Fruit fly (Drosophila melanogaster) whole organism, embryonic: ENCODE results near the gene CG31948.
A peak's percentile ranks its signal among the peaks of the same experiment; 100 is the strongest.

Source experiments
- Adf1 ChIP-seq: fragments of 200-800 bp; sonication (Bioruptor generic); IDR thresholded peaks from 2 replicates; pipeline ENCODE4 v1.3.6; 2022; ENCODE audit warnings: missing biosample characterization, missing genetic modification characterization
- B-H2 ChIP-seq: fragments of 200-800 bp; sonication (Bioruptor generic); optimal IDR thresholded peaks from 2 replicates; lab custom pipeline; 2018; ENCODE audit warnings: missing biosample characterization, mild to moderate bottlenecking, missing genetic modification characterization
- CG10979 ChIP-seq: fragments of 200-800 bp; sonication (Bioruptor generic); optimal IDR thresholded peaks from 2 replicates; lab custom pipeline; 2018; ENCODE audit warnings: missing biosample characterization, mild to moderate bottlenecking, missing genetic modification characterization, moderate library complexity
- CG11456 ChIP-seq: fragments of 200-800 bp; sonication (Bioruptor generic); IDR thresholded peaks from 3 replicates; pipeline ENCODE4 v1.3.6; 2022; ENCODE audit warnings: missing biosample characterization, missing genetic modification characterization
- CG11560 ChIP-seq: fragments of 200-800 bp; sonication (Bioruptor generic); IDR thresholded peaks from 3 replicates; pipeline ENCODE4 v1.3.6; 2022; ENCODE audit warnings: missing biosample characterization, missing genetic modification characterization
- CG16813 ChIP-seq: fragments of 200-800 bp; sonication (Bioruptor generic); IDR thresholded peaks from 3 replicates; pipeline ENCODE4 v1.3.6; 2022; ENCODE audit warnings: missing biosample characterization, missing genetic modification characterization; ENCODE audit not compliant: partially characterized antibody
- CG16815 ChIP-seq: fragments of 200-800 bp; sonication (Bioruptor generic); optimal IDR thresholded peaks from 3 replicates; lab custom pipeline; 2017; ENCODE audit warnings: missing biosample characterization, mild to moderate bottlenecking, missing genetic modification characterization
- CG17361 ChIP-seq: fragments of 200-800 bp; sonication (Bioruptor generic); IDR thresholded peaks from 3 replicates; pipeline ENCODE4 v1.3.6; 2022; ENCODE audit warnings: missing biosample characterization, missing genetic modification characterization
- CG6272 ChIP-seq: fragments of 200-800 bp; sonication (Bioruptor generic); IDR thresholded peaks from 2 replicates; pipeline ENCODE4 v1.3.6; 2022; ENCODE audit warnings: missing biosample characterization, missing genetic modification characterization
- CG7271 ChIP-seq: fragments of 200-800 bp; sonication (Bioruptor generic); optimal IDR thresholded peaks from 2 replicates; lab custom pipeline; 2018; ENCODE audit warnings: missing biosample characterization, mild to moderate bottlenecking, missing genetic modification characterization, moderate library complexity
- CG7556 ChIP-seq: fragments of 200-800 bp; sonication (Bioruptor generic); optimal IDR thresholded peaks from 2 replicates; lab custom pipeline; 2017; ENCODE audit warnings: missing biosample characterization, mild to moderate bottlenecking, missing genetic modification characterization
- CG9727 ChIP-seq: fragments of 200-800 bp; sonication (Bioruptor generic); optimal IDR thresholded peaks from 3 replicates; lab custom pipeline; 2017; ENCODE audit warnings: missing biosample characterization, mild to moderate bottlenecking, missing genetic modification characterization
- CG9797 ChIP-seq: fragments of 200-800 bp; sonication (Bioruptor generic); optimal IDR thresholded peaks from 3 replicates; lab custom pipeline; 2018; ENCODE audit warnings: missing biosample characterization, mild to moderate bottlenecking, missing genetic modification characterization
- CG9817 ChIP-seq: fragments of 200-800 bp; sonication (Bioruptor generic); optimal IDR thresholded peaks from 2 replicates; lab custom pipeline; 2018; ENCODE audit warnings: missing biosample characterization, mild to moderate bottlenecking, missing genetic modification characterization, moderate library complexity
- CkIIα-i1 ChIP-seq: fragments of 200-800 bp; sonication (Bioruptor generic); IDR thresholded peaks from 2 replicates; pipeline ENCODE4 v1.3.6; 2022; ENCODE audit warnings: missing biosample characterization, missing genetic modification characterization
- D19B ChIP-seq: fragments of 200-800 bp; sonication (Bioruptor generic); optimal IDR thresholded peaks from 2 replicates; lab custom pipeline; 2017; ENCODE audit warnings: missing biosample characterization, mild to moderate bottlenecking, missing genetic modification characterization
- Ets97D ChIP-seq: fragments of 200-800 bp; sonication (Bioruptor generic); optimal IDR thresholded peaks from 3 replicates; lab custom pipeline; 2016; ENCODE audit warnings: missing biosample characterization, missing genetic modification characterization
- Fer3 ChIP-seq: fragments of 200-800 bp; sonication (Bioruptor generic); optimal IDR thresholded peaks from 2 replicates; lab custom pipeline; 2018; ENCODE audit warnings: missing biosample characterization, mild to moderate bottlenecking, missing genetic modification characterization, moderate library complexity
- Gug ChIP-seq: fragments of 200-800 bp; sonication (Bioruptor generic); IDR thresholded peaks from 4 replicates; pipeline ENCODE4 v1.3.6; 2022; ENCODE audit warnings: missing biosample characterization, missing genetic modification characterization
- HLH54F ChIP-seq: fragments of 200-800 bp; sonication (Bioruptor generic); optimal IDR thresholded peaks from 3 replicates; lab custom pipeline; 2016; ENCODE audit warnings: missing biosample characterization, missing genetic modification characterization
- Hr51 ChIP-seq, 2 experiments: fragments of 200-800 bp; sonication (Bioruptor generic); optimal IDR thresholded peaks; 2 replicates in 1 of 2; 3 replicates in 1 of 2; lab custom pipeline; 2016 to 2018; ENCODE audit warnings: missing biosample characterization in 2 of 2, missing genetic modification characterization in 2 of 2, mild to moderate bottlenecking in 1 of 2, moderate library complexity in 1 of 2
- Jarid2 ChIP-seq: fragments of 200-800 bp; sonication (Bioruptor generic); optimal IDR thresholded peaks from 3 replicates; lab custom pipeline; 2017; ENCODE audit warnings: mild to moderate bottlenecking, missing biosample characterization, missing genetic modification reagents, missing genetic modification characterization
- Meics ChIP-seq: fragments of 200-800 bp; sonication (Bioruptor generic); optimal IDR thresholded peaks from 2 replicates; lab custom pipeline; 2017; ENCODE audit warnings: missing biosample characterization, mild to moderate bottlenecking, missing genetic modification characterization
- Pdp1 ChIP-seq, 2 experiments: fragments of 200-800 bp; sonication (Bioruptor generic); optimal IDR thresholded peaks; 3 replicates each; lab custom pipeline; 2016; ENCODE audit warnings: missing biosample characterization in 2 of 2, missing genetic modification characterization in 2 of 2, mild to moderate bottlenecking in 1 of 2, moderate library complexity in 1 of 2
- Ptx1 ChIP-seq: fragments of 200-800 bp; sonication (Bioruptor generic); IDR thresholded peaks from 2 replicates; pipeline ENCODE4 v1.3.6; 2022; ENCODE audit warnings: missing biosample characterization, missing genetic modification characterization
- Side ChIP-seq: fragments of 200-800 bp; sonication (Bioruptor generic); optimal IDR thresholded peaks from 2 replicates; lab custom pipeline; 2016; ENCODE audit warnings: missing biosample characterization, missing genetic modification characterization
- Stat92E ChIP-seq, 3 experiments: fragments of >200 bp in 2 of 3; fragments of 200-800 bp in 1 of 3; sonication (Bioruptor generic) in 1 of 3; optimal IDR thresholded peaks; 2 replicates each; lab custom pipeline; 2017 to 2019; ENCODE audit warnings: missing biosample characterization in 3 of 3, missing genetic modification characterization in 3 of 3, mild to moderate bottlenecking in 1 of 3, moderate library complexity in 1 of 3
- TFAM ChIP-seq: fragments of 200-800 bp; sonication (Bioruptor generic); optimal IDR thresholded peaks from 2 replicates; lab custom pipeline; 2017; ENCODE audit warnings: missing biosample characterization, missing genetic modification characterization, inconsistent platforms
- Tbp ChIP-seq: fragments of >200 bp; optimal IDR thresholded peaks from 2 replicates; lab custom pipeline; 2018; ENCODE audit warnings: missing biosample characterization, missing genetic modification characterization
- ara ChIP-seq: fragments of 200-800 bp; sonication (Bioruptor generic); IDR thresholded peaks from 2 replicates; pipeline ENCODE4 v1.3.6; 2022; ENCODE audit warnings: missing biosample characterization, missing genetic modification characterization
- ase ChIP-seq: fragments of 200-800 bp; sonication (Bioruptor generic); IDR thresholded peaks from 3 replicates; pipeline ENCODE4 v1.3.6; 2022; ENCODE audit warnings: missing biosample characterization, missing genetic modification characterization
- cad ChIP-seq: fragments of >200 bp; optimal IDR thresholded peaks from 2 replicates; lab custom pipeline; 2017; ENCODE audit warnings: missing biosample characterization, missing genetic modification characterization
- crp ChIP-seq, 2 experiments: fragments of 200-800 bp; sonication (Bioruptor generic); optimal IDR thresholded peaks; 2 replicates in 1 of 2; 3 replicates in 1 of 2; lab custom pipeline; 2017; ENCODE audit warnings: missing biosample characterization in 2 of 2, missing genetic modification characterization in 2 of 2, mild to moderate bottlenecking in 1 of 2, moderate library complexity in 1 of 2
- dm ChIP-seq: fragments of 200-800 bp; sonication (Bioruptor generic); optimal IDR thresholded peaks from 3 replicates; lab custom pipeline; 2016; ENCODE audit warnings: missing biosample characterization, missing genetic modification characterization
- exex ChIP-seq: fragments of 200-800 bp; sonication (Bioruptor generic); optimal IDR thresholded peaks from 4 replicates; lab custom pipeline; 2018; ENCODE audit warnings: missing biosample characterization, mild to moderate bottlenecking, missing genetic modification characterization, moderate library complexity
- gfzf ChIP-seq: fragments of 200-800 bp; sonication (Bioruptor generic); optimal IDR thresholded peaks from 2 replicates; lab custom pipeline; 2016; ENCODE audit warnings: missing biosample characterization, mild to moderate bottlenecking, missing genetic modification characterization, moderate library complexity
- grau ChIP-seq: fragments of 200-800 bp; optimal IDR thresholded peaks from 3 replicates; lab custom pipeline; 2019; ENCODE audit warnings: missing biosample characterization, mild to moderate bottlenecking, missing genetic modification characterization, moderate library complexity
- gro ChIP-seq: fragments of 200-800 bp; sonication (Bioruptor generic); optimal IDR thresholded peaks from 2 replicates; lab custom pipeline; 2016; ENCODE audit warnings: missing biosample characterization, missing genetic modification characterization
- insv ChIP-seq, 2 experiments: fragments of 200-800 bp; sonication (Bioruptor generic); optimal IDR thresholded peaks; 3 replicates each; lab custom pipeline; 2016 to 2018; ENCODE audit warnings: missing biosample characterization in 2 of 2, missing genetic modification characterization in 2 of 2
- lbe ChIP-seq: fragments of 200-800 bp; sonication (Bioruptor generic); optimal IDR thresholded peaks from 2 replicates; lab custom pipeline; 2016; ENCODE audit warnings: missing biosample characterization, mild to moderate bottlenecking, missing genetic modification characterization
- luna ChIP-seq: fragments of 200-800 bp; sonication (Bioruptor generic); optimal IDR thresholded peaks from 2 replicates; lab custom pipeline; 2016; ENCODE audit warnings: missing biosample characterization, missing genetic modification characterization
- nerfin-1 ChIP-seq: fragments of 200-800 bp; sonication (Bioruptor generic); optimal IDR thresholded peaks from 3 replicates; lab custom pipeline; 2019; ENCODE audit warnings: missing biosample characterization, mild to moderate bottlenecking, missing genetic modification characterization, moderate library complexity
- sens-2 ChIP-seq: fragments of 200-800 bp; sonication (Bioruptor generic); IDR thresholded peaks from 2 replicates; pipeline ENCODE4 v1.3.6; 2022; ENCODE audit warnings: missing biosample characterization, missing genetic modification characterization
- slbo ChIP-seq: fragments of 200-800 bp; sonication (Bioruptor generic); IDR thresholded peaks from 2 replicates; pipeline ENCODE4 v1.3.6; 2022; ENCODE audit warnings: missing biosample characterization, missing genetic modification characterization
- sr ChIP-seq: fragments of 200-800 bp; sonication (Bioruptor generic); IDR thresholded peaks from 3 replicates; pipeline ENCODE4 v1.3.6; 2022; ENCODE audit warnings: missing biosample characterization, missing genetic modification characterization
- stc ChIP-seq: fragments of 200-800 bp; sonication (Bioruptor generic); IDR thresholded peaks from 2 replicates; pipeline ENCODE4 v1.3.6; 2022; ENCODE audit warnings: missing biosample characterization, missing genetic modification characterization
- tx ChIP-seq: fragments of 200-800 bp; sonication (Bioruptor generic); optimal IDR thresholded peaks from 2 replicates; lab custom pipeline; 2016; ENCODE audit warnings: missing biosample characterization, missing genetic modification characterization
- z ChIP-seq: fragments of 200-800 bp; sonication (Bioruptor generic); IDR thresholded peaks from 3 replicates; pipeline ENCODE4 v1.3.6; 2022; ENCODE audit warnings: missing biosample characterization, missing genetic modification characterization

Gene CG31948

dm6 chr2L:2375655-2376417 lies 40.7 kb downstream of the CG31948 start, which contains the start of gene Atxn7 (continued):
- peak; percentile 18 for TF ChIP-seq CG9797 (GFP tag; lab: Kevin White, UChicago)
- TF ChIP-seq HLH54F (GFP tag; lab: Kevin White, UChicago): peak; percentile 31
- TF ChIP-seq CG16815 (GFP tag; lab: Kevin White, UChicago): no peak
- TF ChIP-seq Jarid2 (GFP tag; lab: Kevin White, UChicago): peak; percentile 33
- peak; percentile 70 for TF ChIP-seq grau (tag; lab: Kevin White, UChicago)
- TF ChIP-seq ase (GFP tag; lab: Robert Waterston, UW): peak; percentile 63; the same call in 1 of the 3 replicates
- TF ChIP-seq insv (GFP tag; optimal IDR thresholded peaks at IDR 0.05; lab: Kevin White, UChicago): peak in 1 of 2 experiments; percentile 41
- TF ChIP-seq cad (GFP tag; lab: Kevin White, UChicago): no peak
- peak; percentile 78 for TF ChIP-seq sr (GFP tag; lab: Robert Waterston, UW)
- no peak for TF ChIP-seq TFAM (GFP tag; lab: Kevin White, UChicago)
- peak; percentile 77 for TF ChIP-seq CG9727 (GFP tag; lab: Kevin White, UChicago)
- TF ChIP-seq sens-2 (GFP tag; lab: Robert Waterston, UW): peak; percentile 50; the same call in 1 of the 2 replicates
- peak; percentile 37; the same call in 1 of the 2 replicates for TF ChIP-seq CG6272
- TF ChIP-seq Meics (GFP tag; lab: Kevin White, UChicago): peak; percentile 70
- no peak for TF ChIP-seq D19B (GFP tag; lab: Kevin White, UChicago)
- peak; percentile 69 for TF ChIP-seq dm (GFP tag; lab: Kevin White, UChicago)
- no peak; the same call in 3 of the 4 replicates for TF ChIP-seq Gug (GFP tag; lab: Robert Waterston, UW)
- TF ChIP-seq z (GFP tag; lab: Robert Waterston, UW): no peak
- TF ChIP-seq CG10979 (tag; lab: Kevin White, UChicago): peak; percentile 45
- TF ChIP-seq CG7556 (GFP tag; lab: Kevin White, UChicago): peak; percentile 53
- TF ChIP-seq CG17361 (GFP tag; lab: Robert Waterston, UW): peak; percentile 68; the same call in 2 of the 3 replicates
- peak; percentile 78 for TF ChIP-seq gro (GFP tag; lab: Kevin White, UChicago)
- peak; percentile 22; the same call in 1 of the 3 replicates for TF ChIP-seq CG11560
- TF ChIP-seq CkIIα-i1: no peak
- peak; percentile 58 for TF ChIP-seq nerfin-1 (tag; lab: Kevin White, UChicago)
- TF ChIP-seq Hr51 (GFP tag; optimal IDR thresholded peaks at IDR 0.05; lab: Kevin White, UChicago): peak; percentile 45 to 67
- peak; percentile 99 for TF ChIP-seq Ets97D (GFP tag; lab: Kevin White, UChicago)
- peak; percentile 21 for TF ChIP-seq tx
- peak; percentile 81; the same call in 2 of the 3 replicates for TF ChIP-seq CG11456 (GFP tag; lab: Robert Waterston, UW)
- peak; percentile 27 for TF ChIP-seq gfzf (GFP tag; lab: Kevin White, UChicago)
- TF ChIP-seq crp (GFP tag; optimal IDR thresholded peaks at IDR 0.05; lab: Kevin White, UChicago): peak; percentile 74 to 99
- TF ChIP-seq CG7271: peak; percentile 88
- TF ChIP-seq slbo (GFP tag; lab: Robert Waterston, UW): peak; percentile 38; the same call in 1 of the 2 replicates
- TF ChIP-seq Side (GFP tag; lab: Kevin White, UChicago): peak; percentile 6
- TF ChIP-seq stc (GFP tag; lab: Robert Waterston, UW): peak; percentile 56; the same call in 1 of the 2 replicates
- TF ChIP-seq CG16813: peak; percentile 97
- no peak for TF ChIP-seq luna
- TF ChIP-seq Pdp1 (GFP tag; optimal IDR thresholded peaks at IDR 0.05; lab: Kevin White, UChicago): peak; percentile 24 to 89
- TF ChIP-seq Fer3: peak; percentile 63
- peak; percentile 73 for TF ChIP-seq lbe (GFP tag; lab: Kevin White, UChicago)
- no peak for TF ChIP-seq Tbp (GFP tag; lab: Kevin White, UChicago)
- peak; percentile 61 for TF ChIP-seq ara (GFP tag; lab: Robert Waterston, UW)
- no peak for TF ChIP-seq Stat92E (GFP tag; optimal IDR thresholded peaks at IDR 0.05; lab: Kevin White, UChicago)
- peak; percentile 58 for TF ChIP-seq Adf1 (GFP tag; lab: Robert Waterston, UW)
- peak; percentile 53 for TF ChIP-seq exex (tag; lab: Kevin White, UChicago)
- TF ChIP-seq B-H2 (GFP tag; lab: Kevin White, UChicago): peak; percentile 72
- peak; percentile 65 for TF ChIP-seq CG9817 (tag; lab: Kevin White, UChicago)
- TF ChIP-seq Ptx1 (GFP tag; lab: Robert Waterston, UW): peak; percentile 62
